Worm (Caenorhabditis elegans): Measurements from ENCODE around the gene imp-2.
A peak's percentile ranks its signal among the peaks of the same experiment; 100 is the strongest.

Gene imp-2

DNA sequence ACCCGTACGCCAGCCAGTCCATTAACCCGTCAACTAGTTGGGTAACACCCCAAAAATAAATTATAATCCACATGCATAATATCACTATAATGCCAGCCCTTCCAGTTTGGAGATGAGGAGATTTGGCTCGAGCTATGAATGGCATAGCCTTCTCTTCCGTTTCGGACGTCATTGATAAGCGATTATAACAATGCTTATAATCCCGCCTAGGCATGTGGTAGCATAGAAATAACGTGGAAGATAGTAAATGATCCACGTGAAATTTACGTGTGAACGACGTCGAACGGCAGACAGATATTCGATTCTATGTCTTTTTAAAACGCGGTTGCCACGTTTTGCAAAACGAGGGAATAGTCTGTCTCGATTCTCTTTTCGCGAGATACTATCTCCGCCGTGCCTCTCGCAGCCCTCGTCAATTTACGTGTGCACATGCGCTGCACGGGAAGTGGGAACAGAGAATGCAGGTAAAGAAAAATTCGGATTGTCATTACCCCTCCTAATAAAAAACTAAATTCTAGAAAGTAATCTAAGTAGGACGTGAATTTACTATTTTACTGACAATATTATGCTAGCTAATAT is 30.2 kb upstream of the imp-2 start (continued):
- TF ChIP-seq fkh-4 (tag; optimal IDR thresholded peaks at IDR 0.05; ENCODE audit: borderline replicate concordance): peak; percentile 2
- no peak for TF ChIP-seq efl-1 (optimal IDR thresholded peaks at IDR 0.05)
- TF ChIP-seq efl-1 (GFP tag; optimal IDR thresholded peaks at IDR 0.05 in 1 of 2): peak; percentile 4 to 63
- peak; percentile 54 for TF ChIP-seq dsc-1 (tag; optimal IDR thresholded peaks at IDR 0.05)
- peak; percentile 55 for TF ChIP-seq lin-14 (GFP tag; optimal IDR thresholded peaks at IDR 0.05)
- no peak for TF ChIP-seq ama-1 (optimal IDR thresholded peaks at IDR 0.05)
- peak; percentile 4; the same call in 1 of the 2 replicates for TF ChIP-seq nhr-19 (GFP tag; conservative IDR thresholded peaks at IDR 0.05)
- TF ChIP-seq alr-1 (tag; optimal IDR thresholded peaks at IDR 0.05; ENCODE audit: borderline replicate concordance): no peak
- TF ChIP-seq ceh-82 (tag; optimal IDR thresholded peaks at IDR 0.05): peak in 1 of 3 experiments; percentile 0
- peak in 1 of 2 experiments; percentile 23 for TF ChIP-seq lin-35 (GFP tag; optimal IDR thresholded peaks at IDR 0.05)
- TF ChIP-seq F16B12.6 (tag; optimal IDR thresholded peaks at IDR 0.05): peak; percentile 8

DNA sequence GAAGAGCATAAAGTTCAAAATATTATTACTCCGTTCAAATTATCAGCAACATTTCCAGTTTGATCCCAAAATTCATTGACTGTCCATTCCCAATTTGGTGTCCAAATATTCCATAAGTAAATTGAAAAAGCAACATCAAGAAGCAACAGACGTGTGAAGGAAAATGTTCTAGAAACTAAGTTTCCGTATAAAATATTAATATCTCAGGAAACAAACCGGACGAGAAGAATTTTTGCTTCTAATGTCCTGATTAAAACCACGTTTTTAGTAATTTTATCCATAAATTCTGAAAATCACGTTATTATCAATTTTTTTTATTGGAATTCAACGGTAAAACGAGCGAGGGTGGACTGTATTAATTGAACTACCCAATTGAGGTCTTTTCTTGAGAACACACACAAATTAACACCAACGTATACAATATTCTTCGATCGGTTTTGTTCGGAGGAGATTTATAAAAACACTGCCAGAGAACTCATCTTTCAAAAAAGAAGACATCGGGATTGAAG is 28.3 kb upstream of the imp-2 start, which contains the start of gene pigq-1:
Gene pigq-1, minus strand, starts transcription at position 286 of the 509 bp plus-strand sequence.
- TF ChIP-seq fkh-10 (GFP tag; optimal IDR thresholded peaks at IDR 0.05) (no peak), ets-5 (GFP tag; IDR thresholded peaks at IDR 0.05) (no peak), nhr-90 (tag; optimal IDR thresholded peaks at IDR 0.05; ENCODE audit: poor library complexity) (peak; percentile 55), elt-2 (tag; optimal IDR thresholded peaks at IDR 0.05) (peak; percentile 20), lin-14 (GFP tag; optimal IDR thresholded peaks at IDR 0.05) (no peak), nhr-47 (tag; optimal IDR thresholded peaks at IDR 0.05) (peak; percentile 28), pax-3 (tag; optimal IDR thresholded peaks at IDR 0.05) (peak; percentile 6), nhr-71 (tag; optimal IDR thresholded peaks at IDR 0.05) (peak; percentile 42), Y116A8C.19 (tag; optimal IDR thresholded peaks at IDR 0.05; ENCODE audit: borderline replicate concordance) (no peak), snu-23 (GFP tag; optimal IDR thresholded peaks at IDR 0.05) (peak; percentile 31), unc-62 (GFP tag; optimal IDR thresholded peaks at IDR 0.05) (no peak), C34B4.2 (tag; optimal IDR thresholded peaks at IDR 0.05) (no peak), hlh-17 (GFP tag; optimal IDR thresholded peaks at IDR 0.05; ENCODE audit: borderline replicate concordance) (no peak), zip-4 (GFP tag; optimal IDR thresholded peaks at IDR 0.05) (no peak), ama-1 (optimal IDR thresholded peaks at IDR 0.05) (peak; percentile 64), snpc-4 (tag; optimal IDR thresholded peaks at IDR 0.05) (no peak), unc-98 (GFP tag; IDR thresholded peaks at IDR 0.05) (no peak), nhr-19 (GFP tag; conservative IDR thresholded peaks at IDR 0.05) (peak; percentile 26; the same call in 1 of the 2 replicates), elt-3 (tag; optimal IDR thresholded peaks at IDR 0.05) (peak in 1 of 6 experiments; percentile 20), isw-1 (GFP tag; IDR thresholded peaks at IDR 0.05) (no peak), aly-2 (tag; optimal IDR thresholded peaks at IDR 0.05) (peak; percentile 90), efl-1 (optimal IDR thresholded peaks at IDR 0.05) (peak in 1 of 2 experiments; percentile 13), efl-1 (GFP tag; optimal IDR thresholded peaks at IDR 0.05 in 1 of 2) (peak in 1 of 2 experiments; percentile 93), egl-13 (tag; optimal IDR thresholded peaks at IDR 0.05) (no peak), pag-3 (tag; optimal IDR thresholded peaks at IDR 0.05; ENCODE audit: borderline replicate concordance, insufficient read depth) (no peak), nhr-85 (tag) (peak; percentile 66), nhr-20 (tag; optimal IDR thresholded peaks at IDR 0.05) (no peak), hlh-4 (tag; optimal IDR thresholded peaks at IDR 0.05) (no peak), lsy-2 (tag; optimal IDR thresholded peaks at IDR 0.05) (peak; percentile 32 to 35), nhr-77 (tag; optimal IDR thresholded peaks at IDR 0.05) (no peak)

DNA sequence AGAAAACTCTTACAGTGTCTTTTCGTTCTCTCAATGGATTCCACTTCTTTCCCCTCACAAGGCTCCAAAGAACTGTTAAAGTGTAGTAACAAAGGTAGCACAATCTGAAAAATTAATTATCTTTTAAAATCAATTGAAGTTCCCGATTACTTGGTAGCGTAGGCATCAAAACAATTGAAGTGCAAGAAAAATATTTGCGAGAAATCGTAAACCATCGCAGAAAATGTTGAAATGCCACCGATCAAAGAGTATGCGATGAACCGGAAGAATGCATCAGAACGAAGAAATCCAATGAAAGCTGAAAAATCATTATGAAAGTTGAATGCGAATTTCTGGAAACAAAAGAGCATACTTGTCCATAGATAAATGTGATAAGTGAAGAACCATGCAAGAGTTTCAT is 27.8 kb upstream of the imp-2 start:
- no peak for TF ChIP-seq ztf-4 (tag; optimal IDR thresholded peaks at IDR 0.05)
- TF ChIP-seq irx-1 (tag; optimal IDR thresholded peaks at IDR 0.05): no peak
- TF ChIP-seq nhr-19 (GFP tag; conservative IDR thresholded peaks at IDR 0.05): no peak
- no peak for TF ChIP-seq elt-2 (tag; optimal IDR thresholded peaks at IDR 0.05)
- TF ChIP-seq ces-1 (GFP tag; optimal IDR thresholded peaks at IDR 0.05): no peak
- TF ChIP-seq egl-27 (tag; optimal IDR thresholded peaks at IDR 0.05): no peak
- no peak for TF ChIP-seq F16B12.6 (tag; optimal IDR thresholded peaks at IDR 0.05)
